Worm (Caenorhabditis elegans) whole organism, late embryonic: Measurements from ENCODE around the gene F28A10.7.
"Not testable (repeated sequence)": the region's sequence is repeated elsewhere in the genome, so short reads cannot be mapped to it uniquely, and the experiment has no call there.

Source experiments
- C08G9.2 ChIP-seq: sonication (generic microtip); optimal IDR thresholded peaks from 2 replicates; lab custom pipeline; 2016; ENCODE audit warnings: mild to moderate bottlenecking, missing genetic modification characterization, moderate library complexity, missing compliant biosample characterization
- F13H6.1 ChIP-seq: sonication (generic microtip); optimal IDR thresholded peaks from 2 replicates; lab custom pipeline; 2016; ENCODE audit warnings: missing genetic modification characterization, missing compliant biosample characterization
- K09A11.1 ChIP-seq: sonication (generic microtip); optimal IDR thresholded peaks from 2 replicates; lab custom pipeline; 2017; ENCODE audit warnings: antibody characterized with exemption, mild to moderate bottlenecking, missing genetic modification characterization, missing compliant biosample characterization; ENCODE audit not compliant: insufficient read depth
- T23F11.4 ChIP-seq: fragments of 200-800 bp; sonication (Bioruptor generic); optimal IDR thresholded peaks from 2 replicates; lab custom pipeline; 2018; ENCODE audit warnings: mild to moderate bottlenecking, missing genetic modification characterization, missing compliant biosample characterization
- Y22D7AL.16 ChIP-seq: sonication (generic microtip); optimal IDR thresholded peaks from 2 replicates; lab custom pipeline; 2016; ENCODE audit warnings: missing genetic modification characterization, missing compliant biosample characterization
- ceh-14 ChIP-seq: sonication (generic microtip); optimal IDR thresholded peaks from 2 replicates; lab custom pipeline; 2016; ENCODE audit warnings: missing genotype, missing genetic modification characterization, missing compliant biosample characterization
- ceh-18 ChIP-seq: sonication (generic microtip); optimal IDR thresholded peaks from 2 replicates; lab custom pipeline; 2016; ENCODE audit warnings: missing genetic modification characterization, missing compliant biosample characterization
- ceh-30 ChIP-seq: fragments of 150-350 bp; optimal IDR thresholded peaks from 2 replicates; lab custom pipeline; 2014; ENCODE audit warnings: missing biosample characterization, missing genetic modification characterization
- ceh-31 ChIP-seq: sonication (generic microtip); optimal IDR thresholded peaks from 2 replicates; lab custom pipeline; 2016; ENCODE audit warnings: missing genetic modification characterization, missing compliant biosample characterization
- ceh-34 ChIP-seq: sonication (generic microtip); optimal IDR thresholded peaks from 2 replicates; lab custom pipeline; 2016; ENCODE audit warnings: mild to moderate bottlenecking, missing genetic modification characterization, missing compliant biosample characterization
- ceh-45 ChIP-seq: fragments of 200-800 bp; sonication (Bioruptor generic); IDR thresholded peaks from 2 replicates; pipeline ENCODE4 v1.3.6; 2022; ENCODE audit warnings: missing genetic modification reagents, missing genetic modification characterization, missing compliant biosample characterization
- ceh-48 ChIP-seq: sonication (generic microtip); optimal IDR thresholded peaks from 2 replicates; lab custom pipeline; 2016; ENCODE audit warnings: missing genetic modification characterization, inconsistent platforms, missing compliant biosample characterization
- ceh-6 ChIP-seq: fragments of 200-800 bp; sonication (Bioruptor generic); optimal IDR thresholded peaks from 2 replicates; lab custom pipeline; 2018; ENCODE audit warnings: mild to moderate bottlenecking, missing genetic modification characterization, missing compliant biosample characterization
- che-1 ChIP-seq: sonication (generic microtip); optimal IDR thresholded peaks from 2 replicates; lab custom pipeline; 2016; ENCODE audit warnings: mild to moderate bottlenecking, missing genetic modification characterization, missing compliant biosample characterization
- dmd-4 ChIP-seq: sonication (generic microtip); optimal IDR thresholded peaks from 2 replicates; lab custom pipeline; 2016; ENCODE audit warnings: borderline replicate concordance, missing genetic modification characterization, missing compliant biosample characterization
- elt-4 ChIP-seq: sonication (generic microtip); optimal IDR thresholded peaks from 2 replicates; lab custom pipeline; 2016; ENCODE audit warnings: missing genetic modification characterization, missing compliant biosample characterization
- eyg-1 ChIP-seq: sonication (generic microtip); optimal IDR thresholded peaks from 2 replicates; lab custom pipeline; 2016; ENCODE audit warnings: missing genotype, missing genetic modification characterization, missing compliant biosample characterization
- fax-1 ChIP-seq: sonication (generic microtip); optimal IDR thresholded peaks from 2 replicates; lab custom pipeline; 2016; ENCODE audit warnings: missing genotype, missing genetic modification characterization, missing compliant biosample characterization
- fkh-10 ChIP-seq: fragments of 150-350 bp; optimal IDR thresholded peaks from 2 replicates; lab custom pipeline; 2014; ENCODE audit warnings: missing biosample characterization, missing genetic modification reagents, missing genetic modification characterization
- fkh-6 ChIP-seq: sonication (generic microtip); optimal IDR thresholded peaks from 2 replicates; lab custom pipeline; 2016; ENCODE audit warnings: missing genetic modification characterization, missing compliant biosample characterization
- hlh-13 ChIP-seq: fragments of 200-800 bp; sonication (Bioruptor generic); optimal IDR thresholded peaks from 2 replicates; lab custom pipeline; 2018; ENCODE audit warnings: mild to moderate bottlenecking, missing genetic modification characterization, missing compliant biosample characterization
- hlh-6 ChIP-seq: sonication (generic microtip); optimal IDR thresholded peaks from 2 replicates; lab custom pipeline; 2016; ENCODE audit warnings: missing genotype, missing genetic modification characterization, missing compliant biosample characterization
- lim-6 ChIP-seq: sonication (generic microtip); optimal IDR thresholded peaks from 2 replicates; lab custom pipeline; 2016; ENCODE audit warnings: missing genetic modification characterization, missing compliant biosample characterization
- lin-11 ChIP-seq: fragments of 200-800 bp; sonication (Bioruptor generic); optimal IDR thresholded peaks from 2 replicates; lab custom pipeline; 2018; ENCODE audit warnings: mild to moderate bottlenecking, missing genetic modification characterization, missing compliant biosample characterization
- mec-3 ChIP-seq: sonication (generic microtip); optimal IDR thresholded peaks from 2 replicates; lab custom pipeline; 2016; ENCODE audit warnings: borderline replicate concordance, missing genetic modification characterization, missing compliant biosample characterization
- nfya-1 ChIP-seq: sonication (generic microtip); optimal IDR thresholded peaks from 2 replicates; lab custom pipeline; 2017; ENCODE audit warnings: missing genetic modification characterization, mild to moderate bottlenecking, missing compliant biosample characterization, antibody characterized with exemption, moderate library complexity
- nhr-11 ChIP-seq: fragments of 150-350 bp; optimal IDR thresholded peaks from 2 replicates; lab custom pipeline; 2014; ENCODE audit warnings: missing biosample characterization, missing genetic modification characterization
- odd-2 ChIP-seq: sonication (generic microtip); optimal IDR thresholded peaks from 2 replicates; lab custom pipeline; 2017; ENCODE audit warnings: antibody characterized with exemption, mild to moderate bottlenecking, missing genetic modification characterization, missing compliant biosample characterization
- pha-4 ChIP-seq: fragments of 150-350 bp; optimal IDR thresholded peaks from 2 replicates; lab custom pipeline; 2018; ENCODE audit warnings: missing biosample characterization, missing genetic modification reagents, missing genetic modification characterization
- pros-1 ChIP-seq: fragments of 150-350 bp; optimal IDR thresholded peaks from 2 replicates; lab custom pipeline; 2014; ENCODE audit warnings: missing biosample characterization, missing genetic modification reagents, missing genetic modification characterization
- ref-2 ChIP-seq: sonication (generic microtip); optimal IDR thresholded peaks from 2 replicates; lab custom pipeline; 2016; ENCODE audit warnings: missing genetic modification characterization, missing compliant biosample characterization
- sox-2 ChIP-seq: fragments of 200-800 bp; sonication (Bioruptor generic); IDR thresholded peaks from 2 replicates; pipeline ENCODE4 v1.3.6; 2022; ENCODE audit warnings: missing genetic modification reagents, missing genetic modification characterization, missing compliant biosample characterization
- sox-4 ChIP-seq: sonication (generic microtip); optimal IDR thresholded peaks from 2 replicates; lab custom pipeline; 2017; ENCODE audit warnings: mild to moderate bottlenecking, missing genetic modification characterization, inconsistent platforms, missing compliant biosample characterization
- unc-42 ChIP-seq: sonication (generic microtip); optimal IDR thresholded peaks from 2 replicates; lab custom pipeline; 2016; ENCODE audit warnings: missing genotype, missing genetic modification characterization, missing compliant biosample characterization
- unc-55 ChIP-seq: sonication (generic microtip); optimal IDR thresholded peaks from 2 replicates; lab custom pipeline; 2017; ENCODE audit warnings: missing biosample characterization, missing genetic modification reagents, missing genetic modification characterization
- unc-86 ChIP-seq: sonication (generic microtip); optimal IDR thresholded peaks from 2 replicates; lab custom pipeline; 2016; ENCODE audit warnings: missing genetic modification characterization, missing compliant biosample characterization
- zip-5 ChIP-seq: sonication (generic microtip); optimal IDR thresholded peaks from 2 replicates; lab custom pipeline; 2016; ENCODE audit warnings: missing genetic modification characterization, missing compliant biosample characterization
- ztf-16 ChIP-seq: sonication (generic microtip); optimal IDR thresholded peaks from 2 replicates; lab custom pipeline; 2017; ENCODE audit warnings: missing genetic modification characterization, missing compliant biosample characterization

Gene F28A10.7

DNA sequence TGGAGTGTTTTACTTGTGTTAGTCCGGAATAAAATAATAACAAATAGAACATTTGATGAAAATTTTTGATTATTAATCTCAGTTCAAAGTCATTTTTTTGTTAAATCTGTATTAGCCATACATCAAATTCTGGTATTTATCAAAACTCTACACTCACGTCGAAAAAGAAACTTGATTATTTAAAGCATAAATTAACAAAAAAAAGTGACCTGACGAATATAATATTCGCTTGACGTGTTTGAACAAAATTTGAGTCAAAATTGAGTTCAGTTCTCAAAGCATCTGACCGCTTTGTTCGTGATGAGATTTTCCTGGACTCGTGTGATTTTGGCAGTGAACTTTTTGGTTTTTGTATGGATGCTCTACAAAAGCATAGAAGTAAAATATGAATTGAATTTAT lies 22.0 kb downstream of the F28A10.7 start, which contains the start of gene F46F5.10:
Gene F46F5.10 (plus strand): TSS at position 301 of the 400 bp plus-strand sequence.
- no peak for TF ChIP-seq unc-42 (tag; lab: Kevin White, UChicago)
- no peak for TF ChIP-seq unc-86
- no peak for TF ChIP-seq Y22D7AL.16 (tag; lab: Kevin White, UChicago)
- no peak for TF ChIP-seq lin-11 (tag; lab: Kevin White, UChicago)
- no peak for TF ChIP-seq fkh-10 (GFP tag; lab: Kevin White, UChicago)
- no peak for TF ChIP-seq ceh-48 (tag; lab: Kevin White, UChicago)
- no peak for TF ChIP-seq nfya-1 (tag; lab: Kevin White, UChicago)
- no peak for TF ChIP-seq ceh-31 (tag; lab: Kevin White, UChicago)
- TF ChIP-seq ceh-14 (tag; lab: Kevin White, UChicago): no peak
- TF ChIP-seq odd-2 (tag; lab: Kevin White, UChicago): no peak
- no peak for TF ChIP-seq elt-4 (tag; lab: Kevin White, UChicago)
- no peak for TF ChIP-seq ceh-6 (GFP tag; lab: Kevin White, UChicago)
- no peak for TF ChIP-seq eyg-1 (tag; lab: Kevin White, UChicago)
- no peak for TF ChIP-seq hlh-13 (GFP tag; lab: Kevin White, UChicago)
- TF ChIP-seq nhr-11: no peak
- no peak for TF ChIP-seq hlh-6 (tag; lab: Kevin White, UChicago)
- no peak for TF ChIP-seq sox-4 (tag; lab: Kevin White, UChicago)
- no peak for TF ChIP-seq C08G9.2 (tag; lab: Kevin White, UChicago)
- no peak for TF ChIP-seq ceh-30 (tag; lab: Kevin White, UChicago)

DNA sequence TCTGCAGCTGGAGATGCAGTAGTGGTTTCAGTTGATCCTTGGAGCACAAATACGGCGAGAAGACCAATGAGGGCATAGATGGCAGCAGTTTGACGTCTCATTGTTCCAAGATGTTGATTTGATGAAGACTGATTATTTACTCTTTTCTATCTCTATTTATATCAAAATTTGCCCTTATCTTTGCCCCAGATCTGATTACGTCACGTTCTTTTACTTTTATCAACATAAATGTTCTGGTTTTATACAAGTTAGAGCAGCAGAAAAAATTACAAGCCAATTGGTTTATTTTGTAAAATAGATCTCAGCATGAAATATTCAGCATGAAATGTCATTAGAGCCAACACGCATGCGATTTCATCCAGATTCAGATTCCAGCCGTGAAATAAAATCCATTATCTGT lies 22.8 kb downstream of the F28A10.7 start, which contains the start of gene msrp-4:
Gene msrp-4 (minus strand): TSS at position 101 of the 400 bp plus-strand sequence.
- not testable (repeated sequence) for TF ChIP-seq sox-4, ceh-14, fkh-6 (tag; lab: Kevin White, UChicago)

DNA sequence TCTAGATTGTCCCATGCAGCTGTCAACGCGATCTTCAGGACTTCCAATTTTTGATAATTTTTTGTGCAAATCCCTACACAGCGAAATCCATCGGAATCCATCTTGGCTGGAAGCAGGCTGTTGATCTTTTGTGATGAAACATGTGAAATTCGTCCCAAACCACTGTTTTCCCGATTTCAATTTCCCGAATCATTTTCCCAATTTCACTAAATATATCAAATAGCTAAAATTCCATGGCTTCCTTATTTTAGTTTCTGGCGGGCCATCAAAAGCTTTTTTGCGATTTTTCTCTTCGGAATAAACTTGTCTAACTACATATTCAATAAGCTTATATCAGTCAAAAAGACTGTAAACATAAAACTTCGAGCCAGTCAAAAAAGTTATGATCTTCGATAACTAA lies 24.0 kb downstream of the F28A10.7 start, which contains the start of gene F46F5.8:
Gene F46F5.8 (minus strand): TSS at position 101 of the 400 bp plus-strand sequence.
- TF ChIP-seq fkh-10 (GFP tag; lab: Kevin White, UChicago) (no peak), ceh-18 (no peak), mec-3 (tag; lab: Kevin White, UChicago) (no peak), lim-6 (tag; lab: Kevin White, UChicago) (no peak), nfya-1 (tag; lab: Kevin White, UChicago) (no peak), pha-4 (tag; lab: Kevin White, UChicago) (no peak), zip-5 (tag; lab: Kevin White, UChicago) (no peak), ztf-16 (no peak), F13H6.1 (tag; lab: Kevin White, UChicago) (no peak), C08G9.2 (tag; lab: Kevin White, UChicago) (no peak), ceh-34 (tag; lab: Kevin White, UChicago) (no peak), odd-2 (tag; lab: Kevin White, UChicago) (no peak), K09A11.1 (tag; lab: Kevin White, UChicago) (no peak), T23F11.4 (GFP tag; lab: Kevin White, UChicago) (no peak), dmd-4 (tag; lab: Kevin White, UChicago) (no peak), ceh-48 (tag; lab: Kevin White, UChicago) (no peak), ceh-45 (GFP tag; lab: Robert Waterston, UW) (no peak), unc-55 (no peak), sox-2 (GFP tag; lab: Robert Waterston, UW) (no peak), fax-1 (tag; lab: Kevin White, UChicago) (no peak)
- TF ChIP-seq, all 69 proteins: peak for 0

DNA sequence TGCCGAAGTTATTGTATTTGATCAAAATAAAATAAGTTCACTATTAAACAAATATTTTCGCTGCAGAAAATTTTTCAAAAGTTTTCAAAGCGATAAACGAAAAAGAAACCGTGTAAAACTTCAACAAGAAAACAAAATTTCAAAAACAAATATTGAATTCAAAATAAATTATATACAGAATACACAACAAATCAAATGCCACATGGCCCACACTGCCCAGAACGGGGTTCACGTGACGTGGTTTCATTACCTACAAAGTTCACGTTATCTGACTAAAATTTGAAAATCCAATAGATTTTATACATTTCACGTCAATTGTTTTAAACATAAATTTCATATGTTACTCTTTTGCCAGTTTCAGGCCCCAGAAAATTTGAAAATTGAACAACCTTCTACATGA lies 25.0 kb downstream of the F28A10.7 start, which contains the start of gene F46F5.7:
Gene F46F5.7 (minus strand): TSS at position 101 of the 400 bp plus-strand sequence.
- TF ChIP-seq ref-2 (tag; lab: Kevin White, UChicago) (no peak), sox-4 (tag; lab: Kevin White, UChicago) (no peak), pros-1 (tag; lab: Kevin White, UChicago) (no peak), fkh-6 (tag; lab: Kevin White, UChicago) (no peak), ceh-34 (tag; lab: Kevin White, UChicago) (no peak), che-1 (tag; lab: Kevin White, UChicago) (no peak), eyg-1 (tag; lab: Kevin White, UChicago) (no peak), mec-3 (tag; lab: Kevin White, UChicago) (no peak)
